Worm (Caenorhabditis elegans) whole organism, L2 larva: Measurements from ENCODE around the gene stg-2.

Experiments used
- ZK546.5 ChIP-seq: sonication (generic microtip); optimal IDR thresholded peaks from 2 replicates; lab custom pipeline; 2017; ENCODE audit warnings: missing biosample characterization, missing genetic modification characterization
- egl-27 ChIP-seq: sonication (generic microtip); optimal IDR thresholded peaks from 3 replicates; lab custom pipeline; 2017; ENCODE audit warnings: missing biosample characterization, missing genetic modification reagents, missing genetic modification characterization
- elt-1 ChIP-seq: fragments of 150-350 bp; optimal IDR thresholded peaks from 2 replicates; lab custom pipeline; 2014; ENCODE audit warnings: missing biosample characterization, missing genetic modification characterization
- elt-3 ChIP-seq: sonication (generic microtip); optimal IDR thresholded peaks from 2 replicates; lab custom pipeline; 2017; ENCODE audit warnings: missing biosample characterization, missing genetic modification characterization
- lin-39 ChIP-seq: fragments of 150-350 bp; optimal IDR thresholded peaks from 2 replicates; lab custom pipeline; 2014; ENCODE audit warnings: missing biosample characterization, missing genetic modification reagents, missing genetic modification characterization
- nhr-11 ChIP-seq: fragments of 150-350 bp; optimal IDR thresholded peaks from 2 replicates; lab custom pipeline; 2014; ENCODE audit warnings: missing biosample characterization, missing genetic modification characterization
- nhr-237 ChIP-seq: fragments of 150-350 bp; optimal IDR thresholded peaks from 2 replicates; lab custom pipeline; 2014; ENCODE audit warnings: missing biosample characterization, missing genetic modification characterization
- nhr-25 ChIP-seq: fragments of 150-350 bp; sonication (generic microtip); optimal IDR thresholded peaks from 3 replicates; lab custom pipeline; 2014; ENCODE audit warnings: missing biosample characterization, missing genetic modification characterization
- nhr-77 ChIP-seq: fragments of 150-350 bp; optimal IDR thresholded peaks from 2 replicates; lab custom pipeline; 2014; ENCODE audit warnings: missing biosample characterization, missing genetic modification characterization
- snpc-4 ChIP-seq: fragments of 150-350 bp; optimal IDR thresholded peaks from 2 replicates; lab custom pipeline; 2014; ENCODE audit warnings: missing biosample characterization, missing genetic modification characterization
- unc-62 ChIP-seq: fragments of 150-350 bp; optimal IDR thresholded peaks from 2 replicates; lab custom pipeline; 2014; ENCODE audit warnings: missing biosample characterization, missing genetic modification reagents, missing genetic modification characterization

ce11 chrX:8646287-8646686 is 2.6 kb upstream of the stg-2 start:
- TF ChIP-seq nhr-77 (tag; lab: Kevin White, UChicago) (no peak), unc-62 (no peak), egl-27 (tag; lab: Kevin White, UChicago) (no peak), ZK546.5 (tag; lab: Kevin White, UChicago) (no peak), elt-3 (tag; lab: Kevin White, UChicago) (no peak), nhr-11 (tag; lab: Kevin White, UChicago) (no peak), nhr-237 (tag; lab: Kevin White, UChicago) (no peak), snpc-4 (tag; lab: Kevin White, UChicago) (no peak), elt-1 (no peak), lin-39 (tag; lab: Kevin White, UChicago) (no peak), nhr-25 (tag; lab: Kevin White, UChicago) (no peak)
